Fruit fly (Drosophila melanogaster): ENCODE measurements around the gene mRpS24.

The mRpS24 gene

dm6 chr3R:24169362-24169761 is 6.0 kb upstream of the mRpS24 start, which contains the start of gene CG5510 (continued):
- TF ChIP-seq prd (optimal IDR thresholded peaks at IDR 0.05) (no peak), prd (GFP tag; IDR thresholded peaks at IDR 0.05) (peak; percentile 33; the same call in 2 of the 3 replicates), CG15696 (tag; optimal IDR thresholded peaks at IDR 0.05) (no peak), CG6813 (GFP tag; optimal IDR thresholded peaks at IDR 0.05) (peak; percentile 22), MBD-R2 (GFP tag; IDR thresholded peaks at IDR 0.05) (peak; percentile 98), lov (optimal IDR thresholded peaks at IDR 0.05) (no peak), lov (GFP tag; IDR thresholded peaks at IDR 0.05) (0 out of 3 replicates have a peak, but pooled peaks have one; percentile 20), CG42726 (GFP tag; IDR thresholded peaks at IDR 0.05; ENCODE audit: partially characterized antibody) (peak; percentile 96), CG13287 (GFP tag; IDR thresholded peaks at IDR 0.05; ENCODE audit: partially characterized antibody) (peak; percentile 99), CG10654 (GFP tag; optimal IDR thresholded peaks at IDR 0.05) (no peak), dysf (GFP tag; IDR thresholded peaks at IDR 0.05) (peak; percentile 25; the same call in 1 of the 3 replicates), klu (GFP tag; IDR thresholded peaks at IDR 0.05) (no peak), CG15011 (GFP tag; optimal IDR thresholded peaks at IDR 0.05) (no peak), esg (GFP tag; conservative IDR thresholded peaks at IDR 0.05) (no peak), CG7357 (GFP tag; IDR thresholded peaks at IDR 0.05) (0 out of 3 replicates have a peak, but pooled peaks have one; percentile 32), CG9437 (GFP tag; optimal IDR thresholded peaks at IDR 0.05) (no peak), Dp (GFP tag; optimal IDR thresholded peaks at IDR 0.05) (peak; percentile 96), CG2712 (tag; optimal IDR thresholded peaks at IDR 0.05) (peak; percentile 76), CG4820 (GFP tag; optimal IDR thresholded peaks at IDR 0.05) (no peak), CG17361 (GFP tag; IDR thresholded peaks at IDR 0.05) (peak; percentile 52; the same call in 1 of the 3 replicates), amos (GFP tag; IDR thresholded peaks at IDR 0.05; ENCODE audit: partially characterized antibody) (peak; percentile 98), Ptx1 (GFP tag; IDR thresholded peaks at IDR 0.05) (peak; percentile 48; the same call in 1 of the 2 replicates), gcm (GFP tag; optimal IDR thresholded peaks at IDR 0.05) (no peak), CG4404 (GFP tag; IDR thresholded peaks at IDR 0.05) (no peak; the same call in 1 of the 2 replicates), NC2α (GFP tag; optimal IDR thresholded peaks at IDR 0.05) (no peak), CrebB (tag; optimal IDR thresholded peaks at IDR 0.05) (peak; percentile 55), Dll (GFP tag; IDR thresholded peaks at IDR 0.05; ENCODE audit: partially characterized antibody) (peak; percentile 97), trh (GFP tag; optimal IDR thresholded peaks at IDR 0.05) (no peak), CG32772 (GFP tag; IDR thresholded peaks at IDR 0.05) (peak; percentile 73), ato (GFP tag; IDR thresholded peaks at IDR 0.05; ENCODE audit: partially characterized antibody) (peak; percentile 99), CG10274 (GFP tag; optimal IDR thresholded peaks at IDR 0.05) (no peak), CG17912 (GFP tag; optimal IDR thresholded peaks at IDR 0.05) (no peak), CG34422 (GFP tag; IDR thresholded peaks at IDR 0.05) (peak; percentile 93), H2.0 (GFP tag; IDR thresholded peaks at IDR 0.05) (no peak), az2 (GFP tag; optimal IDR thresholded peaks at IDR 0.05) (peak; percentile 16), scrt (GFP tag; optimal IDR thresholded peaks at IDR 0.05) (peak; percentile 29), BEAF-32 (GFP tag; optimal IDR thresholded peaks at IDR 0.05) (peak; percentile 98), CG1602 (GFP tag; optimal IDR thresholded peaks at IDR 0.05) (peak; percentile 20), Abd-B (GFP tag; optimal IDR thresholded peaks at IDR 0.05) (no peak), Atf6 (GFP tag; IDR thresholded peaks at IDR 0.05) (peak; percentile 49; the same call in 1 of the 2 replicates), Sry-β (GFP tag; optimal IDR thresholded peaks at IDR 0.05) (peak; percentile 29), CG7963 (GFP tag; IDR thresholded peaks at IDR 0.05; ENCODE audit: partially characterized antibody) (peak; percentile 98), bbx (GFP tag; IDR thresholded peaks at IDR 0.05; ENCODE audit: partially characterized antibody) (peak; percentile 98), CG2889 (GFP tag; IDR thresholded peaks at IDR 0.05) (0 out of 3 replicates have a peak, but pooled peaks have one; percentile 32), CG11456 (GFP tag; IDR thresholded peaks at IDR 0.05) (peak; percentile 66; the same call in 2 of the 3 replicates), Side (GFP tag; optimal IDR thresholded peaks at IDR 0.05) (peak; percentile 62), ap (GFP tag; IDR thresholded peaks at IDR 0.05) (peak; percentile 28; the same call in 1 of the 2 replicates), CG33557 (GFP tag; optimal IDR thresholded peaks at IDR 0.05) (no peak), CG2678 (tag; optimal IDR thresholded peaks at IDR 0.05) (no peak), dmrt11E (tag; optimal IDR thresholded peaks at IDR 0.05) (peak; percentile 11)
